Worm (Caenorhabditis elegans) whole organism, early embryonic: ENCODE results near the gene pacs-1.

ENCODE experiments used
- B0310.2 ChIP-seq: sonication (generic microtip); optimal IDR thresholded peaks from 2 replicates; lab custom pipeline; 2016; ENCODE audit warnings: mild to moderate bottlenecking, missing genetic modification characterization, missing compliant biosample characterization
- aly-1 ChIP-seq: sonication (generic microtip); optimal IDR thresholded peaks from 2 replicates; lab custom pipeline; 2016; ENCODE audit warnings: missing genetic modification characterization, missing compliant biosample characterization
- ama-1 ChIP-seq: fragments of 150-350 bp; optimal IDR thresholded peaks from 2 replicates; lab custom pipeline; 2014
- ceh-36 ChIP-seq: sonication (generic microtip); optimal IDR thresholded peaks from 2 replicates; lab custom pipeline; 2016; ENCODE audit warnings: missing genetic modification characterization, inconsistent platforms, missing compliant biosample characterization
- tbx-37 ChIP-seq: fragments of 200-800 bp; sonication (Bioruptor generic); conservative IDR thresholded peaks from 2 replicates; pipeline ENCODE4 v1.3.6; 2022; ENCODE audit warnings: missing genetic modification reagents, missing genetic modification characterization, missing compliant biosample characterization
- tra-4 ChIP-seq: sonication (generic microtip); optimal IDR thresholded peaks from 2 replicates; lab custom pipeline; 2017; ENCODE audit warnings: missing genetic modification characterization, missing compliant biosample characterization

DNA sequence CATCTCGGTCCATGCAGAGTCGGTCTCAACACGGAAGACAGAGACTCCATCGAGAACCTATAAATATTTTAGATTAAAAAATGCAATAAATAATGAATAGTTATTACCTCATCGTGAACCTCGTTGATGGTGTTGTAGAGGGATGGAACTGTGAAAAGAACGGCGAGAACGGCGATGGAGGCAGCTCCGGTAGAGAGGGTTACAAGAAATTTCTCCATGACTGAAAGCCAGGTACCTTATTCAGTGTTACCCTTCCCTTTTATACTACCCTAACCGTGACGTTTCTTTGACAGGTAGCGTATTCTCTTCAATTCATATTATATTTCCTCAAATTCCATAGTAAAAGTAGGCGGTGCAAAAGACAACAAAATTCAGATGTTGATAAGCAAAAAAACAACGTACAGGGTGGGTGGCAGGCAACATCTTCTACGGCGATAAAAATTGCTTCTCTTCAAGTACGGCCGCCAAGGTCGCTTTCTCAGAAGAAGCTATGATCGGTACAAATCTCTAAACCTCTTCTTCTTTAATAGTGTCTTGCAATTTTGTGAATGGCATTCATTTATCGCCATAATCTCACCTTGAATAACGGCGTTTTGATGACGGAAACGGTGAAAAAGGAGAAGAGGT is 51.9 kb downstream of the pacs-1 start, which contains the start of gene col-10:
- TF ChIP-seq tbx-37 (GFP tag; lab: Robert Waterston, UW): no peak
- TF ChIP-seq B0310.2: no peak
- no peak for TF ChIP-seq ceh-36 (tag; lab: Kevin White, UChicago)
- no peak for TF ChIP-seq ama-1 (lab: Kevin White, UChicago)
- TF ChIP-seq tra-4 (tag; lab: Kevin White, UChicago): no peak
- TF ChIP-seq aly-1 (tag; lab: Kevin White, UChicago): no peak
